Worm (Caenorhabditis elegans): Measurements from ENCODE around the gene F32D8.7.

Gene F32D8.7

DNA sequence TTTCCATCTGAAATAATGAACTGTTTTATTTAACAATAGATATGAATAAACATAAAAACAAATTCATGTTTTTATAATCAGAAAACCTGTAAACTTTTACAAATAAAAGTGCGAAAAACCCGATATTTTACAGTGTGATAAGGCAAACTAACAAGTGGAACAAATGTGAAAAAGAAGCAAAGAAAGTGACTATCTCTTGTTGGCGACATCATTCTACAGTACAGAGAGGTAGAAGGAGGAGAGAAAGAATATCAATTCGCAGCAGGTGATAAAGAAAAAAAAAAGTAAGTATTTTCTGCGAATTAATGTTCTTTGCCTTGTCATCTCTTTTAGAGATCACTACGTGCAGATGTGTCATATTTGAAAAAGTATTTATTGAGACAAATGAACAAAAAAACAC is 38.5 kb upstream of the F32D8.7 start (continued):
- TF ChIP-seq aly-2 (tag; optimal IDR thresholded peaks at IDR 0.05) (no peak), efl-3 (GFP tag; optimal IDR thresholded peaks at IDR 0.05) (no peak)

DNA sequence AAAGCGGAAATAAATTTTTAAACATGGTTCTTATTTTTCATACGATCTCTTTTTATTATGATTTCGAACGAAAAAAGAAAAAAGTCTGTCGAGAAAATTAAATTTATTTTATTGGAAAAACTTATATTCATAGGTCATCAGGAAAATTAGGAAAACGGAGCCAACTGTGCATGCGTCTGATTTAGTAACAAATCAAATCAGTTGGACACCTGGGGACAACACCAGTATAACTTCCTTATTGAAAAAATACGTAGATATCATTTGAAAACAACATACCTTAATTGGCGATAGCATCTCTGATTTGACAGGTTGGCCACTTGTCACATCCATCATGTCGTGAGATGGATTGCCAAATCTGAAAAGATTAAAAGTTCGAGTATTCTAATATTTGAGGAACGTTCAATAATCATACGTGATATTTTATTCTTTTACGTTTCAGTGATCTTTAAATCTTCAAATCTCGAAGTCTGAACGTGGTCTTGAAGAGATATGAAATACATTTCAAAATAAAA is 37.7 kb upstream of the F32D8.7 start:
- no peak for TF ChIP-seq isw-1 (GFP tag; IDR thresholded peaks at IDR 0.05)
- no peak for TF ChIP-seq zag-1 (tag; optimal IDR thresholded peaks at IDR 0.05)
- TF ChIP-seq fos-1 (tag; optimal IDR thresholded peaks at IDR 0.05): no peak
- no peak for TF ChIP-seq lin-35 (GFP tag; optimal IDR thresholded peaks at IDR 0.05)
- no peak for TF ChIP-seq nhr-19 (GFP tag; conservative IDR thresholded peaks at IDR 0.05)
- no peak for TF ChIP-seq lin-15B (tag; optimal IDR thresholded peaks at IDR 0.05)
- no peak for TF ChIP-seq ztf-11 (tag; optimal IDR thresholded peaks at IDR 0.05)
- TF ChIP-seq elt-3 (tag; optimal IDR thresholded peaks at IDR 0.05): peak in 1 of 6 experiments; percentile 31
- TF ChIP-seq dpl-1 (GFP tag; optimal IDR thresholded peaks at IDR 0.05): no peak
- TF ChIP-seq nhr-28 (tag; optimal IDR thresholded peaks at IDR 0.05): no peak
- peak; percentile 1 for TF ChIP-seq rnt-1 (tag; optimal IDR thresholded peaks at IDR 0.05)
- peak; percentile 88 for TF ChIP-seq nhr-85 (tag)
- no peak for TF ChIP-seq hlh-17 (GFP tag; optimal IDR thresholded peaks at IDR 0.05; ENCODE audit: borderline replicate concordance)
- TF ChIP-seq lsy-2 (tag; optimal IDR thresholded peaks at IDR 0.05): no peak
- no peak for TF ChIP-seq hlh-4 (tag; optimal IDR thresholded peaks at IDR 0.05)
- TF ChIP-seq F16B12.6 (tag; optimal IDR thresholded peaks at IDR 0.05): no peak
- TF ChIP-seq ceh-88 (GFP tag; IDR thresholded peaks at IDR 0.05): no peak
- TF ChIP-seq mab-9 (GFP tag; IDR thresholded peaks at IDR 0.05): no peak
- no peak for TF ChIP-seq nhr-11 (tag; optimal IDR thresholded peaks at IDR 0.05)
- TF ChIP-seq unc-62 (GFP tag; optimal IDR thresholded peaks at IDR 0.05): no peak
- TF ChIP-seq snpc-4 (tag; optimal IDR thresholded peaks at IDR 0.05): no peak
- no peak for TF ChIP-seq ets-5 (GFP tag; IDR thresholded peaks at IDR 0.05)
- TF ChIP-seq irx-1 (tag; optimal IDR thresholded peaks at IDR 0.05): no peak
- no peak for TF ChIP-seq zip-4 (GFP tag; optimal IDR thresholded peaks at IDR 0.05)
- TF ChIP-seq sup-37 (GFP tag; optimal IDR thresholded peaks at IDR 0.05): no peak
- no peak for TF ChIP-seq ceh-8 (GFP tag; optimal IDR thresholded peaks at IDR 0.05)
- TF ChIP-seq pqm-1 (tag; optimal IDR thresholded peaks at IDR 0.05): no peak
- TF ChIP-seq lin-14 (GFP tag; optimal IDR thresholded peaks at IDR 0.05): peak; percentile 50
- no peak for TF ChIP-seq nhr-84 (tag; optimal IDR thresholded peaks at IDR 0.05)
- no peak for TF ChIP-seq jun-1 (tag; optimal IDR thresholded peaks at IDR 0.05)
- TF ChIP-seq C34B4.2 (tag; optimal IDR thresholded peaks at IDR 0.05): no peak
- TF ChIP-seq blmp-1 (tag; optimal IDR thresholded peaks at IDR 0.05): no peak
- TF ChIP-seq tbx-2 (tag; optimal IDR thresholded peaks at IDR 0.05): peak; percentile 4
- no peak for TF ChIP-seq mef-2 (tag; optimal IDR thresholded peaks at IDR 0.05)
- TF ChIP-seq sox-4 (tag; optimal IDR thresholded peaks at IDR 0.05): no peak
- TF ChIP-seq vab-15 (tag; optimal IDR thresholded peaks at IDR 0.05): no peak
- peak; percentile 2 for TF ChIP-seq fkh-8 (tag; optimal IDR thresholded peaks at IDR 0.05)
- TF ChIP-seq lir-3 (tag; optimal IDR thresholded peaks at IDR 0.05; ENCODE audit: poor library complexity): no peak
- no peak for TF ChIP-seq unc-30 (tag; optimal IDR thresholded peaks at IDR 0.05)
- TF ChIP-seq nhr-71 (tag; optimal IDR thresholded peaks at IDR 0.05): peak; percentile 29
- TF ChIP-seq snu-23 (GFP tag; optimal IDR thresholded peaks at IDR 0.05): peak; percentile 13
- no peak for TF ChIP-seq nhr-20 (tag; optimal IDR thresholded peaks at IDR 0.05)
- TF ChIP-seq fkh-10 (GFP tag; optimal IDR thresholded peaks at IDR 0.05): no peak
- no peak for TF ChIP-seq sptf-1 (tag; optimal IDR thresholded peaks at IDR 0.05)
- no peak for TF ChIP-seq unc-130 (tag; optimal IDR thresholded peaks at IDR 0.05)
- no peak for TF ChIP-seq grh-1 (GFP tag; IDR thresholded peaks at IDR 0.05)
- TF ChIP-seq pag-3 (tag; optimal IDR thresholded peaks at IDR 0.05; ENCODE audit: borderline replicate concordance, insufficient read depth): no peak
- no peak for TF ChIP-seq lin-13 (GFP tag; optimal IDR thresholded peaks at IDR 0.05)
- TF ChIP-seq egl-13 (tag; optimal IDR thresholded peaks at IDR 0.05): no peak
- TF ChIP-seq aly-2 (tag; optimal IDR thresholded peaks at IDR 0.05): no peak
- TF ChIP-seq efl-3 (GFP tag; optimal IDR thresholded peaks at IDR 0.05): no peak
